Fruit fly (Drosophila melanogaster): ENCODE measurements around the gene CG14229.

dm6 chrX:19662583-19663195 is 32.4 kb downstream of the CG14229 start:
- TF ChIP-seq Ets96B (tag; optimal IDR thresholded peaks at IDR 0.05): no peak
- TF ChIP-seq pdm3 (GFP tag; optimal IDR thresholded peaks at IDR 0.05): no peak
